Worm (Caenorhabditis elegans) whole organism, L4 larva: ENCODE results near the gene str-48.

ENCODE experiments used
- ceh-62 ChIP-seq: sonication (generic microtip); optimal IDR thresholded peaks from 2 replicates; lab custom pipeline; 2017; ENCODE audit warnings: missing biosample characterization, missing genetic modification characterization
- cey-2 ChIP-seq: sonication (generic microtip); optimal IDR thresholded peaks from 3 replicates; lab custom pipeline; 2017; ENCODE audit warnings: missing genetic modification characterization, mild to moderate bottlenecking, missing compliant biosample characterization, antibody characterized with exemption, borderline replicate concordance; ENCODE audit not compliant: insufficient read depth
- dve-1 ChIP-seq: sonication (generic microtip); optimal IDR thresholded peaks from 2 replicates; lab custom pipeline; 2017; ENCODE audit warnings: antibody characterized with exemption, mild to moderate bottlenecking, missing genetic modification characterization, missing compliant biosample characterization; ENCODE audit not compliant: insufficient read depth
- snpc-4 ChIP-seq: fragments of 150-350 bp; optimal IDR thresholded peaks from 2 replicates; lab custom pipeline; 2014; ENCODE audit warnings: missing biosample characterization, missing genetic modification characterization

DNA sequence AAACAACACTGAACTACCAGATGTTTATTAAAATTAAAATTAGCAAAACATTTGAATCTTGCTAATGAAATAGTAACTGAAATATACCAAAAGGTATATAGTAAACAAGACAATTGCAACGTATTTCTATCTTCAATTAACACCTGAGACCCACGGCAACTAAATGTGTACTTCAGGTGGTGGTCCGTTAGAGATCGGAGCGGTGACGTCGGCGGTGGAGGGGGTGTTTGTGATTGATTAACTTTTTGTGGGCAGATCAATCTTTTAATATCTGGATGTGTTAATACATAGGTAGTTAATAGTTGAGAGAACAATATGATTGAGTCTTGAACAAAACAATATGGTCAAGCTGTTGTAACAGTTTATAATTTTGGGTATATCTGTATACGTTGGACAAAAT, 25.7 kb upstream of the str-48 start:
- TF ChIP-seq ceh-62 (no peak), dve-1 (no peak), cey-2 (no peak), snpc-4 (no peak)
